Fruit fly (Drosophila melanogaster) whole organism, wandering third instar larva: ENCODE measurements around the gene Tg.
A peak's percentile ranks its signal among the peaks of the same experiment; 100 is the strongest.

Source experiments
- Abd-B ChIP-seq: fragments of >200 bp; optimal IDR thresholded peaks from 2 replicates; lab custom pipeline; 2017; ENCODE audit warnings: missing biosample characterization, missing genetic modification characterization
- CG32264 ChIP-seq: fragments of 200-800 bp; sonication (Bioruptor generic); optimal IDR thresholded peaks from 2 replicates; lab custom pipeline; 2016; ENCODE audit warnings: missing biosample characterization, missing genetic modification characterization
- CG9705 ChIP-seq: fragments of 200-800 bp; sonication (Bioruptor generic); optimal IDR thresholded peaks from 2 replicates; lab custom pipeline; 2018; ENCODE audit warnings: missing biosample characterization, mild to moderate bottlenecking, missing genetic modification characterization
- CrebA ChIP-seq: fragments of 200-800 bp; sonication (Bioruptor generic); optimal IDR thresholded peaks from 2 replicates; lab custom pipeline; 2016; ENCODE audit warnings: missing biosample characterization, mild to moderate bottlenecking, missing genetic modification characterization, borderline replicate concordance
- Dfd ChIP-seq: fragments of >200 bp; optimal IDR thresholded peaks from 2 replicates; lab custom pipeline; 2017; ENCODE audit warnings: missing biosample characterization, missing genetic modification characterization
- Dif ChIP-seq: fragments of 200-275, 200-300 bp; sonication (Bioruptor generic); optimal IDR thresholded peaks from 2 replicates; lab custom pipeline; 2018; ENCODE audit warnings: missing biosample characterization, missing genetic modification characterization; ENCODE audit not compliant: partially characterized antibody
- GATAd ChIP-seq: sonication (Bioruptor generic); optimal IDR thresholded peaks from 2 replicates; lab custom pipeline; 2016; ENCODE audit warnings: missing biosample characterization, missing genetic modification characterization
- HLH106 ChIP-seq: fragments of 200-800 bp; optimal IDR thresholded peaks from 3 replicates; lab custom pipeline; 2019; ENCODE audit warnings: missing biosample characterization, mild to moderate bottlenecking, missing genetic modification characterization, moderate library complexity
- Hnf4 ChIP-seq: fragments of 200-800 bp; sonication (Bioruptor generic); optimal IDR thresholded peaks from 2 replicates; lab custom pipeline; 2016; ENCODE audit warnings: missing biosample characterization, mild to moderate bottlenecking, missing genetic modification characterization
- Hr78 ChIP-seq: fragments of >200 bp; optimal IDR thresholded peaks from 2 replicates; lab custom pipeline; 2017; ENCODE audit warnings: missing biosample characterization, missing genetic modification characterization
- Hr83 ChIP-seq: fragments of 200-300 bp; sonication (Bioruptor generic); optimal IDR thresholded peaks from 2 replicates; lab custom pipeline; 2016; ENCODE audit warnings: missing biosample characterization, mild to moderate bottlenecking, missing genetic modification characterization, moderate library complexity; ENCODE audit not compliant: poor library complexity, severe bottlenecking
- Jra ChIP-seq: sonication (Bioruptor generic); optimal IDR thresholded peaks from 2 replicates; lab custom pipeline; 2016; ENCODE audit warnings: missing biosample characterization, missing genetic modification characterization
- Mio ChIP-seq: sonication (Bioruptor generic); optimal IDR thresholded peaks from 2 replicates; lab custom pipeline; 2016; ENCODE audit warnings: missing biosample characterization, missing genetic modification characterization
- Myc ChIP-seq: fragments of >200 bp; optimal IDR thresholded peaks from 2 replicates; lab custom pipeline; 2017
- N ChIP-seq: fragments of >200 bp; optimal IDR thresholded peaks from 2 replicates; lab custom pipeline; 2018; ENCODE audit warnings: missing biosample characterization, missing external identifiers, missing genetic modification characterization
- OdsH ChIP-seq: fragments of 200-800 bp; sonication (Bioruptor generic); optimal IDR thresholded peaks from 2 replicates; lab custom pipeline; 2016; ENCODE audit warnings: missing biosample characterization, mild to moderate bottlenecking, missing genetic modification characterization
- Rel ChIP-seq, 2 experiments: fragments of 200-800 bp; sonication (Bioruptor generic) in 1 of 2; optimal IDR thresholded peaks; 2 replicates in 1 of 2; 3 replicates in 1 of 2; lab custom pipeline; 2016 to 2019; ENCODE audit warnings: mild to moderate bottlenecking in 2 of 2, missing biosample characterization in 2 of 2, missing genetic modification characterization in 2 of 2, moderate library complexity in 1 of 2
- Sp1 ChIP-seq: fragments of 200-800 bp; sonication (Bioruptor generic); optimal IDR thresholded peaks from 3 replicates; lab custom pipeline; 2019; ENCODE audit warnings: missing biosample characterization, mild to moderate bottlenecking, missing genetic modification characterization, moderate library complexity
- Vsx2 ChIP-seq: fragments of 200-300, 225-300 bp; sonication (Bioruptor generic); optimal IDR thresholded peaks from 2 replicates; lab custom pipeline; 2018; ENCODE audit warnings: missing biosample characterization, missing genetic modification characterization; ENCODE audit not compliant: partially characterized antibody
- br ChIP-seq: fragments of 200-800 bp; sonication (Bioruptor generic); optimal IDR thresholded peaks from 2 replicates; lab custom pipeline; 2016; ENCODE audit warnings: missing biosample characterization, missing genetic modification characterization
- brk ChIP-seq: fragments of 200-800 bp; sonication (Bioruptor generic); optimal IDR thresholded peaks from 2 replicates; lab custom pipeline; 2016; ENCODE audit warnings: missing biosample characterization, mild to moderate bottlenecking, missing genetic modification characterization
- dl ChIP-seq, 2 experiments: fragments of 175-275, 200-275 bp in 1 of 2; fragments of 200-275 bp in 1 of 2; sonication (Bioruptor generic); optimal IDR thresholded peaks; lab custom pipeline; 2018; ENCODE audit warnings: mild to moderate bottlenecking in 2 of 2, missing biosample characterization in 2 of 2, missing genetic modification characterization in 2 of 2, moderate library complexity in 2 of 2; ENCODE audit not compliant: partially characterized antibody in 2 of 2, insufficient read depth in 1 of 2
- dmrt93B ChIP-seq: fragments of 200-800 bp; sonication (Bioruptor generic); optimal IDR thresholded peaks from 2 replicates; lab custom pipeline; 2018; ENCODE audit warnings: missing biosample characterization, mild to moderate bottlenecking, missing genetic modification characterization
- dsf ChIP-seq: sonication (Bioruptor generic); optimal IDR thresholded peaks from 2 replicates; lab custom pipeline; 2016; ENCODE audit warnings: missing biosample characterization, missing genetic modification characterization, borderline replicate concordance
- ey ChIP-seq: fragments of 200-800 bp; sonication (Bioruptor generic); optimal IDR thresholded peaks from 2 replicates; lab custom pipeline; 2016; ENCODE audit warnings: missing biosample characterization, missing genetic modification characterization
- foxo ChIP-seq, 2 experiments: fragments of 200-800 bp; sonication (Bioruptor generic); optimal IDR thresholded peaks; 2 replicates in 1 of 2; 3 replicates in 1 of 2; lab custom pipeline; 2016 to 2017; ENCODE audit warnings: missing biosample characterization in 2 of 2, missing genetic modification characterization in 2 of 2
- fru ChIP-seq: fragments of 200-800 bp; sonication (Bioruptor generic); optimal IDR thresholded peaks from 3 replicates; lab custom pipeline; 2016; ENCODE audit warnings: missing biosample characterization, mild to moderate bottlenecking, missing genetic modification characterization
- h ChIP-seq: fragments of 200-800 bp; sonication (Bioruptor generic); optimal IDR thresholded peaks from 3 replicates; lab custom pipeline; 2016; ENCODE audit warnings: missing biosample characterization, mild to moderate bottlenecking, missing genetic modification characterization
- jim ChIP-seq: fragments of 175-275, 200-325 bp; sonication (Bioruptor generic); optimal IDR thresholded peaks from 2 replicates; lab custom pipeline; 2016; ENCODE audit warnings: missing biosample characterization, mild to moderate bottlenecking, missing genetic modification characterization
- lola ChIP-seq: fragments of >200 bp; optimal IDR thresholded peaks from 2 replicates; lab custom pipeline; 2017; ENCODE audit warnings: missing biosample characterization, missing genetic modification characterization
- pan ChIP-seq: fragments of >200 bp; optimal IDR thresholded peaks from 2 replicates; lab custom pipeline; 2017
- psq ChIP-seq: fragments of 200-800 bp; sonication (Bioruptor generic); optimal IDR thresholded peaks from 3 replicates; lab custom pipeline; 2017; ENCODE audit warnings: missing biosample characterization, mild to moderate bottlenecking, missing genetic modification characterization, moderate library complexity
- rgr ChIP-seq: fragments of 200-800 bp; sonication (Bioruptor generic); optimal IDR thresholded peaks from 3 replicates; lab custom pipeline; 2016; ENCODE audit warnings: missing biosample characterization, mild to moderate bottlenecking, missing genetic modification characterization
- sage ChIP-seq: fragments of 200-800 bp; sonication (Bioruptor generic); optimal IDR thresholded peaks from 2 replicates; lab custom pipeline; 2016; ENCODE audit warnings: missing biosample characterization, mild to moderate bottlenecking, missing genetic modification characterization
- sv ChIP-seq: fragments of 200-800 bp; sonication (Bioruptor generic); optimal IDR thresholded peaks from 3 replicates; lab custom pipeline; 2016; ENCODE audit warnings: missing biosample characterization, missing genetic modification characterization
- usp ChIP-seq: fragments of >200 bp; optimal IDR thresholded peaks from 2 replicates; lab custom pipeline; 2017; ENCODE audit warnings: missing biosample characterization, missing genetic modification characterization
- woc ChIP-seq: sonication (Bioruptor generic); optimal IDR thresholded peaks from 2 replicates; lab custom pipeline; 2016; ENCODE audit warnings: missing biosample characterization, mild to moderate bottlenecking, missing genetic modification characterization

The Tg gene

dm6 chr2L:7984059-7984800, 27.0 kb upstream of the Tg start, which contains the start of gene Snoo:
Snoo (minus strand) TSS chr2L:7984196.
- TF ChIP-seq rgr (GFP tag; lab: Kevin White, UChicago) (peak; percentile 12), CrebA (GFP tag; lab: Kevin White, UChicago) (peak; percentile 81), foxo (GFP tag; optimal IDR thresholded peaks at IDR 0.05; lab: Kevin White, UChicago) (peak in 1 of 2 experiments; percentile 5), brk (GFP tag; lab: Kevin White, UChicago) (no peak), pan (lab: Kevin White, UChicago) (no peak), woc (no peak), dsf (GFP tag; lab: Kevin White, UChicago) (no peak), Hnf4 (GFP tag; lab: Kevin White, UChicago) (no peak), lola (GFP tag; lab: Kevin White, UChicago) (no peak), Jra (GFP tag; lab: Kevin White, UChicago) (no peak), sage (no peak), Myc (lab: Kevin White, UChicago) (no peak), ey (GFP tag; lab: Kevin White, UChicago) (no peak), Rel (GFP tag; optimal IDR thresholded peaks at IDR 0.05; lab: Kevin White, UChicago) (no peak), Rel (tag; optimal IDR thresholded peaks at IDR 0.05; lab: Kevin White, UChicago) (peak; percentile 57), HLH106 (no peak), Vsx2 (GFP tag; lab: Kevin White, UChicago) (peak; percentile 57), Hr83 (GFP tag; lab: Kevin White, UChicago) (peak; percentile 54), h (GFP tag; lab: Kevin White, UChicago) (peak; percentile 32), CG32264 (no peak), jim (no peak), br (peak; percentile 6), N (GFP tag; lab: Kevin White, UChicago) (no peak), Dif (GFP tag; lab: Kevin White, UChicago) (peak; percentile 24), dl (GFP tag; optimal IDR thresholded peaks at IDR 0.05; lab: Kevin White, UChicago; ENCODE audit: insufficient read depth in 1 of 2, partially characterized antibody in 2 of 2) (peak in 1 of 2 experiments; percentile 29), Hr78 (GFP tag; lab: Kevin White, UChicago) (no peak), Sp1 (GFP tag; lab: Kevin White, UChicago) (no peak), fru (GFP tag; lab: Kevin White, UChicago) (peak; percentile 99), psq (GFP tag; lab: Kevin White, UChicago) (no peak), GATAd (GFP tag; lab: Kevin White, UChicago) (no peak), usp (no peak)

dm6 chr2L:7984889-7985514, 26.2 kb upstream of the Tg start:
- peak in 1 of 2 experiments; percentile 46 for TF ChIP-seq foxo (GFP tag; optimal IDR thresholded peaks at IDR 0.05; lab: Kevin White, UChicago)
- no peak for TF ChIP-seq Hr78 (GFP tag; lab: Kevin White, UChicago)
- TF ChIP-seq CrebA (GFP tag; lab: Kevin White, UChicago): no peak
- no peak for TF ChIP-seq N (GFP tag; lab: Kevin White, UChicago)
- peak; percentile 55 for TF ChIP-seq h (GFP tag; lab: Kevin White, UChicago)
- TF ChIP-seq dsf (GFP tag; lab: Kevin White, UChicago): no peak
- TF ChIP-seq Vsx2 (GFP tag; lab: Kevin White, UChicago): peak; percentile 76
- TF ChIP-seq rgr (GFP tag; lab: Kevin White, UChicago): peak; percentile 49
- TF ChIP-seq Sp1 (GFP tag; lab: Kevin White, UChicago): no peak
- TF ChIP-seq usp: no peak
- TF ChIP-seq fru (GFP tag; lab: Kevin White, UChicago): peak; percentile 49
- TF ChIP-seq CG32264: no peak
- TF ChIP-seq GATAd (GFP tag; lab: Kevin White, UChicago): no peak
- no peak for TF ChIP-seq psq (GFP tag; lab: Kevin White, UChicago)
- TF ChIP-seq Hnf4 (GFP tag; lab: Kevin White, UChicago): no peak
- no peak for TF ChIP-seq pan (lab: Kevin White, UChicago)
- TF ChIP-seq lola (GFP tag; lab: Kevin White, UChicago): no peak
- no peak for TF ChIP-seq dmrt93B (GFP tag; lab: Kevin White, UChicago)
- no peak for TF ChIP-seq Mio (GFP tag; lab: Kevin White, UChicago)
- TF ChIP-seq Dfd: no peak
- peak; percentile 9 for TF ChIP-seq ey (GFP tag; lab: Kevin White, UChicago)
- no peak for TF ChIP-seq dl (GFP tag; optimal IDR thresholded peaks at IDR 0.05; lab: Kevin White, UChicago; ENCODE audit: insufficient read depth in 1 of 2, partially characterized antibody in 2 of 2)
- TF ChIP-seq Jra (GFP tag; lab: Kevin White, UChicago): no peak
- TF ChIP-seq CG9705 (GFP tag; lab: Kevin White, UChicago): no peak
- no peak for TF ChIP-seq Dif (GFP tag; lab: Kevin White, UChicago)
- TF ChIP-seq jim: no peak
- TF ChIP-seq Myc (lab: Kevin White, UChicago): no peak
- no peak for TF ChIP-seq Abd-B
- no peak for TF ChIP-seq br
- TF ChIP-seq brk (GFP tag; lab: Kevin White, UChicago): peak; percentile 1
- no peak for TF ChIP-seq sv (GFP tag; lab: Kevin White, UChicago)
- no peak for TF ChIP-seq HLH106
- TF ChIP-seq woc: peak; percentile 54
- no peak for TF ChIP-seq sage
- TF ChIP-seq Rel (GFP tag; optimal IDR thresholded peaks at IDR 0.05; lab: Kevin White, UChicago): no peak
- peak; percentile 54 for TF ChIP-seq Rel (tag; optimal IDR thresholded peaks at IDR 0.05; lab: Kevin White, UChicago)
- peak; percentile 2 for TF ChIP-seq OdsH (GFP tag; lab: Kevin White, UChicago)
